Fruit fly (Drosophila melanogaster): Measurements from ENCODE around the gene CG34244.

dm6 chr3L:14207361-14207760 is 28.4 kb downstream of the CG34244 start:
- TF ChIP-seq CG15336 (GFP tag; IDR thresholded peaks at IDR 0.05) (no peak), CG6163 (GFP tag; IDR thresholded peaks at IDR 0.05) (no peak), CG1621 (tag; optimal IDR thresholded peaks at IDR 0.05) (no peak), CG11762 (GFP tag; optimal IDR thresholded peaks at IDR 0.05; ENCODE audit: insufficient read depth) (no peak), Blimp-1 (GFP tag; optimal IDR thresholded peaks at IDR 0.05) (no peak), Sox102F (GFP tag; optimal IDR thresholded peaks at IDR 0.05) (no peak), CG16779 (tag; optimal IDR thresholded peaks at IDR 0.05) (no peak), Sox15 (GFP tag; optimal IDR thresholded peaks at IDR 0.05) (no peak)

Measured in whole organism, prepupa.